Worm (Caenorhabditis elegans): ENCODE measurements around the gene F14H3.12.

- TF ChIP-seq Y79H2A.3 (GFP tag; conservative IDR thresholded peaks at IDR 0.05) (no peak), ccch-3 (GFP tag; optimal IDR thresholded peaks at IDR 0.05) (no peak), mcd-1 (GFP tag; IDR thresholded peaks at IDR 0.05) (no peak), mel-28 (tag; optimal IDR thresholded peaks at IDR 0.05; ENCODE audit: borderline replicate concordance) (no peak)
Observed at ce11 chrV:16029237-16029636, 45.9 kb downstream of the F14H3.12 start.
